Worm (Caenorhabditis elegans) whole organism, L3 larva: ENCODE data around the gene F22F4.5.

ENCODE experiments used
- ama-1 ChIP-seq: fragments of 150-350 bp; optimal IDR thresholded peaks from 2 replicates; lab custom pipeline; 2018
- egl-27 ChIP-seq: sonication (generic microtip); optimal IDR thresholded peaks from 4 replicates; lab custom pipeline; 2017; ENCODE audit warnings: missing biosample characterization, missing genetic modification reagents, missing genetic modification characterization
- elt-3 ChIP-seq, 3 experiments: fragments of 150-350 bp in 1 of 3; sonication (generic microtip) in 2 of 3; optimal IDR thresholded peaks; 2 replicates in 2 of 3; 4 replicates in 1 of 3; lab custom pipeline; 2014 to 2017; ENCODE audit warnings: missing biosample characterization in 3 of 3, missing genetic modification characterization in 3 of 3
- fkh-10 ChIP-seq: sonication (generic microtip); optimal IDR thresholded peaks from 2 replicates; lab custom pipeline; 2017; ENCODE audit warnings: missing biosample characterization, missing genetic modification reagents, missing genetic modification characterization
- mml-1 ChIP-seq: fragments of 150-350 bp; sonication (generic microtip); optimal IDR thresholded peaks from 3 replicates; lab custom pipeline; 2014; ENCODE audit warnings: missing biosample characterization, missing genetic modification characterization
- nhr-12 ChIP-seq: fragments of 150-350 bp; optimal IDR thresholded peaks from 2 replicates; lab custom pipeline; 2014; ENCODE audit warnings: missing biosample characterization, missing genetic modification characterization
- nhr-237 ChIP-seq: fragments of 150-350 bp; optimal IDR thresholded peaks from 2 replicates; lab custom pipeline; 2014; ENCODE audit warnings: missing biosample characterization, missing genetic modification characterization
- pha-4 ChIP-seq: fragments of 150-350 bp; optimal IDR thresholded peaks from 2 replicates; lab custom pipeline; 2014; ENCODE audit warnings: missing biosample characterization, missing genetic modification reagents, missing genetic modification characterization
- pqm-1 ChIP-seq: fragments of 150-350 bp; optimal IDR thresholded peaks from 2 replicates; lab custom pipeline; 2017; ENCODE audit warnings: missing biosample characterization, missing genetic modification characterization, inconsistent platforms
- tbx-2 ChIP-seq: sonication (generic microtip); optimal IDR thresholded peaks from 2 replicates; lab custom pipeline; 2016; ENCODE audit warnings: mild to moderate bottlenecking, missing genetic modification characterization, missing compliant biosample characterization
- unc-62 ChIP-seq: fragments of 150-350 bp; sonication (generic microtip); optimal IDR thresholded peaks from 4 replicates; lab custom pipeline; 2014; ENCODE audit warnings: missing biosample characterization, missing genetic modification reagents, missing genetic modification characterization
- ztf-11 ChIP-seq: fragments of 150-350 bp; optimal IDR thresholded peaks from 2 replicates; lab custom pipeline; 2014; ENCODE audit warnings: missing biosample characterization, missing genetic modification characterization
- ztf-4 ChIP-seq: fragments of 150-350 bp; optimal IDR thresholded peaks from 2 replicates; lab custom pipeline; 2014; ENCODE audit warnings: missing biosample characterization, missing genetic modification characterization

- TF ChIP-seq ama-1 (lab: Kevin White, UChicago) = no peak
- TF ChIP-seq tbx-2 = no peak
- TF ChIP-seq elt-3 (tag; optimal IDR thresholded peaks at IDR 0.05; lab: Kevin White, UChicago) = no peak
- no peak for TF ChIP-seq nhr-12 (tag; lab: Kevin White, UChicago)
- TF ChIP-seq mml-1 (tag; lab: Kevin White, UChicago) = no peak
- TF ChIP-seq unc-62 (GFP tag; lab: Kevin White, UChicago) = no peak
- TF ChIP-seq ztf-4 (tag; lab: Kevin White, UChicago) = no peak
- TF ChIP-seq pha-4 = no peak
- TF ChIP-seq egl-27 (tag; lab: Kevin White, UChicago) = no peak
- no peak for TF ChIP-seq nhr-237 (tag; lab: Kevin White, UChicago)
- no peak for TF ChIP-seq pqm-1 (tag; lab: Kevin White, UChicago)
- TF ChIP-seq ztf-11 (tag; lab: Kevin White, UChicago) = no peak
- TF ChIP-seq fkh-10 (GFP tag; lab: Kevin White, UChicago) = no peak
Measured at ce11 chrX:6004315-6004714, 11.6 kb upstream of the F22F4.5 start.
